Worm (Caenorhabditis elegans) whole organism, midembryonic: ENCODE data around the gene swt-4.

Experiments
- flt-1 ChIP-seq: fragments of 200-800 bp; sonication (Bioruptor generic); IDR thresholded peaks from 2 replicates; pipeline ENCODE4 v1.3.6; 2022; ENCODE audit warnings: missing genetic modification characterization, missing compliant biosample characterization
- ref-1 ChIP-seq: fragments of 200-800 bp; sonication (Bioruptor generic); conservative IDR thresholded peaks from 2 replicates; pipeline ENCODE4 v1.3.6; 2022; ENCODE audit warnings: missing genetic modification reagents, missing genetic modification characterization, missing compliant biosample characterization
- tab-1 ChIP-seq: fragments of 200-800 bp; sonication (Bioruptor generic); IDR thresholded peaks from 2 replicates; pipeline ENCODE4 v1.3.6; 2022; ENCODE audit warnings: missing genetic modification characterization, missing compliant biosample characterization
- ztf-23 ChIP-seq: fragments of 200-800 bp; sonication (Bioruptor generic); IDR thresholded peaks from 2 replicates; pipeline ENCODE4 v1.3.6; 2022; ENCODE audit warnings: missing genetic modification reagents, missing genetic modification characterization, missing compliant biosample characterization
- ztf-29 ChIP-seq: fragments of 200-800 bp; sonication (Bioruptor generic); IDR thresholded peaks from 2 replicates; pipeline ENCODE4 v1.3.6; 2022; ENCODE audit warnings: missing genetic modification reagents, missing genetic modification characterization, missing compliant biosample characterization

- no peak for TF ChIP-seq ztf-29 (GFP tag; lab: Robert Waterston, UW)
- TF ChIP-seq tab-1: no peak
- no peak for TF ChIP-seq ref-1
- no peak for TF ChIP-seq flt-1 (GFP tag; lab: Robert Waterston, UW)
- 0 out of 2 replicates have a peak, but pooled peaks have one; percentile 9 for TF ChIP-seq ztf-23 (GFP tag; lab: Robert Waterston, UW)
Observed at ce11 chrIII:10599699-10600098, 29.2 kb downstream of the swt-4 start.
